Worm (Caenorhabditis elegans): ENCODE results near the gene F54D5.3.

The F54D5.3 gene

ce11 chrII:11619895-11620439 is 48.4 kb downstream of the F54D5.3 start (continued):
- TF ChIP-seq nhr-20 (tag; optimal IDR thresholded peaks at IDR 0.05): peak; percentile 80
- no peak for TF ChIP-seq pax-3 (tag; optimal IDR thresholded peaks at IDR 0.05)
- TF ChIP-seq unc-130 (tag; optimal IDR thresholded peaks at IDR 0.05): peak; percentile 29
- TF ChIP-seq skn-1 (tag; optimal IDR thresholded peaks at IDR 0.05): peak; percentile 32
- peak; percentile 43 to 46 for TF ChIP-seq efl-1 (optimal IDR thresholded peaks at IDR 0.05)
- TF ChIP-seq efl-1 (GFP tag; optimal IDR thresholded peaks at IDR 0.05 in 1 of 2): peak in 1 of 2 experiments; percentile 23
- peak; percentile 49 for TF ChIP-seq C16A3.4 (tag; optimal IDR thresholded peaks at IDR 0.05)
- no peak for TF ChIP-seq elt-2 (tag; optimal IDR thresholded peaks at IDR 0.05)
- TF ChIP-seq mab-9 (GFP tag; IDR thresholded peaks at IDR 0.05): 0 out of 2 replicates have a peak, but pooled peaks have one; percentile 54
- TF ChIP-seq fkh-10 (GFP tag; optimal IDR thresholded peaks at IDR 0.05): no peak
- TF ChIP-seq C34B4.2 (tag; optimal IDR thresholded peaks at IDR 0.05): no peak
- TF ChIP-seq egl-27 (tag; optimal IDR thresholded peaks at IDR 0.05): peak in 1 of 2 experiments; percentile 60
- peak; percentile 49 for TF ChIP-seq jun-1 (tag; optimal IDR thresholded peaks at IDR 0.05)
- TF ChIP-seq nhr-76 (tag; optimal IDR thresholded peaks at IDR 0.05): no peak
- TF ChIP-seq xbp-1 (tag; optimal IDR thresholded peaks at IDR 0.05): peak; percentile 58
- TF ChIP-seq nhr-11 (tag; optimal IDR thresholded peaks at IDR 0.05): no peak
- TF ChIP-seq ztf-4 (tag; optimal IDR thresholded peaks at IDR 0.05): no peak
- TF ChIP-seq hlh-4 (tag; optimal IDR thresholded peaks at IDR 0.05): no peak
- TF ChIP-seq F16B12.6 (tag; optimal IDR thresholded peaks at IDR 0.05): peak; percentile 2
- no peak for TF ChIP-seq nhr-84 (tag; optimal IDR thresholded peaks at IDR 0.05)
- TF ChIP-seq lin-39 (tag; optimal IDR thresholded peaks at IDR 0.05): no peak
- TF ChIP-seq nhr-19 (GFP tag; conservative IDR thresholded peaks at IDR 0.05): peak; percentile 56
- no peak for TF ChIP-seq sptf-1 (tag; optimal IDR thresholded peaks at IDR 0.05)
- peak; percentile 85 for TF ChIP-seq blmp-1 (tag; optimal IDR thresholded peaks at IDR 0.05)
- TF ChIP-seq aly-2 (tag; optimal IDR thresholded peaks at IDR 0.05): no peak
- no peak for TF ChIP-seq efl-3 (GFP tag; optimal IDR thresholded peaks at IDR 0.05)
- TF ChIP-seq mdl-1 (tag; optimal IDR thresholded peaks at IDR 0.05): peak in 1 of 2 experiments; percentile 69
- TF ChIP-seq nhr-71 (tag; optimal IDR thresholded peaks at IDR 0.05): peak; percentile 77
- no peak for TF ChIP-seq egl-13 (tag; optimal IDR thresholded peaks at IDR 0.05)
- no peak for TF ChIP-seq ama-1 (optimal IDR thresholded peaks at IDR 0.05)
- TF ChIP-seq ets-5 (GFP tag; IDR thresholded peaks at IDR 0.05): no peak
- TF ChIP-seq nhr-85 (tag): peak; percentile 79
- no peak for TF ChIP-seq ceh-90 (tag; optimal IDR thresholded peaks at IDR 0.05)
- TF ChIP-seq nhr-90 (tag; optimal IDR thresholded peaks at IDR 0.05; ENCODE audit: poor library complexity): peak; percentile 30
- TF ChIP-seq mef-2 (tag; optimal IDR thresholded peaks at IDR 0.05): no peak
- TF ChIP-seq elt-3 (tag; optimal IDR thresholded peaks at IDR 0.05): peak in 2 of 6 experiments; percentile 8 to 52
- TF ChIP-seq C04F5.9 (tag; optimal IDR thresholded peaks at IDR 0.05): no peak

ce11 chrII:11620630-11621246 is 49.1 kb downstream of the F54D5.3 start:
- TF ChIP-seq lir-3 (tag; optimal IDR thresholded peaks at IDR 0.05; ENCODE audit: poor library complexity): no peak
- TF ChIP-seq aly-2 (tag; optimal IDR thresholded peaks at IDR 0.05): no peak
- TF ChIP-seq hpl-2 (GFP tag; optimal IDR thresholded peaks at IDR 0.05): no peak
- TF ChIP-seq efl-1 (optimal IDR thresholded peaks at IDR 0.05): no peak
- TF ChIP-seq efl-1 (GFP tag; optimal IDR thresholded peaks at IDR 0.05 in 1 of 2): peak in 1 of 2 experiments; percentile 73
- peak in 1 of 2 experiments; percentile 33 for TF ChIP-seq lsy-2 (tag; optimal IDR thresholded peaks at IDR 0.05)
- peak; percentile 67 for TF ChIP-seq nhr-85 (tag)

ce11 chrII:11621576-11621975 is 50.0 kb downstream of the F54D5.3 start:
- TF ChIP-seq lin-14 (GFP tag; optimal IDR thresholded peaks at IDR 0.05) (peak; percentile 59), fkh-10 (GFP tag; optimal IDR thresholded peaks at IDR 0.05) (no peak), F16B12.6 (tag; optimal IDR thresholded peaks at IDR 0.05) (no peak), isw-1 (GFP tag; IDR thresholded peaks at IDR 0.05) (no peak), efl-3 (GFP tag; optimal IDR thresholded peaks at IDR 0.05) (no peak), aly-2 (tag; optimal IDR thresholded peaks at IDR 0.05) (peak; percentile 11), jun-1 (tag; optimal IDR thresholded peaks at IDR 0.05) (no peak)
